Fruit fly (Drosophila melanogaster) whole organism, embryonic: ENCODE measurements around the gene PpV.
A peak's percentile ranks its signal among the peaks of the same experiment; 100 is the strongest.

ENCODE experiments used
- CG12942 ChIP-seq: fragments of 200-800 bp; sonication (Bioruptor generic); optimal IDR thresholded peaks from 3 replicates; lab custom pipeline; 2016; ENCODE audit warnings: missing biosample characterization, missing genetic modification characterization
- CG14667 ChIP-seq: fragments of 200-800 bp; sonication (Bioruptor generic); IDR thresholded peaks from 2 replicates; pipeline ENCODE4 v1.3.6; 2022; ENCODE audit warnings: missing biosample characterization, missing genetic modification characterization
- CG14965 ChIP-seq: fragments of 200-800 bp; sonication (Bioruptor generic); optimal IDR thresholded peaks from 2 replicates; lab custom pipeline; 2016; ENCODE audit warnings: missing biosample characterization, missing genetic modification characterization, borderline replicate concordance
- CG15011 ChIP-seq: fragments of 200-800 bp; sonication (Bioruptor generic); optimal IDR thresholded peaks from 3 replicates; lab custom pipeline; 2018; ENCODE audit warnings: missing biosample characterization, mild to moderate bottlenecking, missing genetic modification characterization
- CG1603 ChIP-seq: fragments of 200-800 bp; sonication (Bioruptor generic); optimal IDR thresholded peaks from 2 replicates; lab custom pipeline; 2019; ENCODE audit warnings: missing biosample characterization, mild to moderate bottlenecking, missing genetic modification characterization, moderate library complexity
- CG1647 ChIP-seq: fragments of 200-800 bp; sonication (Bioruptor generic); optimal IDR thresholded peaks from 3 replicates; lab custom pipeline; 2016; ENCODE audit warnings: missing biosample characterization, missing genetic modification characterization
- CG16863 ChIP-seq: fragments of 200-800 bp; sonication (Bioruptor generic); optimal IDR thresholded peaks from 3 replicates; lab custom pipeline; 2016; ENCODE audit warnings: missing biosample characterization, missing genetic modification characterization
- CG17612 ChIP-seq: fragments of 200-800 bp; sonication (Bioruptor generic); IDR thresholded peaks from 2 replicates; pipeline ENCODE4 v1.3.6; 2022; ENCODE audit warnings: missing biosample characterization, missing genetic modification characterization
- CG18764 ChIP-seq: fragments of 200-800 bp; sonication (Bioruptor generic); optimal IDR thresholded peaks from 3 replicates; lab custom pipeline; 2016; ENCODE audit warnings: missing biosample characterization, missing genetic modification characterization
- CG34422 ChIP-seq: fragments of 200-800 bp; sonication (Bioruptor generic); IDR thresholded peaks from 3 replicates; pipeline ENCODE4 v1.3.6; 2022; ENCODE audit warnings: missing biosample characterization, missing genetic modification characterization
- CG4404 ChIP-seq: fragments of 200-800 bp; sonication (Bioruptor generic); IDR thresholded peaks from 2 replicates; pipeline ENCODE4 v1.3.6; 2022; ENCODE audit warnings: missing biosample characterization, missing genetic modification characterization
- CG5180 ChIP-seq: fragments of 200-800 bp; sonication (Bioruptor generic); optimal IDR thresholded peaks from 3 replicates; lab custom pipeline; 2017; ENCODE audit warnings: missing biosample characterization, missing genetic modification characterization, mild to moderate bottlenecking, moderate library complexity, missing genetic modification reagents
- CG5953 ChIP-seq: fragments of 200-800 bp; sonication (Bioruptor generic); IDR thresholded peaks from 2 replicates; pipeline ENCODE4 v1.3.6; 2022; ENCODE audit warnings: missing biosample characterization, missing genetic modification characterization
- CG6272 ChIP-seq: fragments of 200-800 bp; sonication (Bioruptor generic); IDR thresholded peaks from 2 replicates; pipeline ENCODE4 v1.3.6; 2022; ENCODE audit warnings: missing biosample characterization, missing genetic modification characterization
- CG7357 ChIP-seq: fragments of 200-800 bp; sonication (Bioruptor generic); IDR thresholded peaks from 3 replicates; pipeline ENCODE4 v1.3.6; 2022; ENCODE audit warnings: missing biosample characterization, missing genetic modification characterization
- CG7372 ChIP-seq: fragments of 200-800 bp; sonication (Bioruptor generic); IDR thresholded peaks from 2 replicates; pipeline ENCODE4 v1.3.6; 2022; ENCODE audit warnings: missing biosample characterization, missing genetic modification characterization
- CG7987 ChIP-seq: fragments of 200-800 bp; sonication (Bioruptor generic); optimal IDR thresholded peaks from 2 replicates; lab custom pipeline; 2018; ENCODE audit warnings: missing biosample characterization, mild to moderate bottlenecking, missing genetic modification characterization, moderate library complexity
- CG9797 ChIP-seq: fragments of 200-800 bp; sonication (Bioruptor generic); optimal IDR thresholded peaks from 3 replicates; lab custom pipeline; 2018; ENCODE audit warnings: missing biosample characterization, mild to moderate bottlenecking, missing genetic modification characterization
- D19A ChIP-seq: fragments of 200-800 bp; optimal IDR thresholded peaks from 3 replicates; lab custom pipeline; 2019; ENCODE audit warnings: missing biosample characterization, mild to moderate bottlenecking, missing genetic modification characterization, moderate library complexity
- Dek ChIP-seq: fragments of 200-800 bp; sonication (Bioruptor generic); optimal IDR thresholded peaks from 3 replicates; lab custom pipeline; 2019; ENCODE audit warnings: missing biosample characterization, mild to moderate bottlenecking, missing genetic modification characterization, moderate library complexity
- Dref ChIP-seq: fragments of 200-800 bp; sonication (Bioruptor generic); IDR thresholded peaks from 2 replicates; pipeline ENCODE4 v1.3.6; 2022; ENCODE audit warnings: missing biosample characterization, missing genetic modification characterization
- E2f2 ChIP-seq: fragments of 200-800 bp; sonication (Bioruptor generic); IDR thresholded peaks from 2 replicates; pipeline ENCODE4 v1.3.6; 2022; ENCODE audit warnings: missing biosample characterization, missing genetic modification characterization
- Fer1 ChIP-seq: fragments of 200-800 bp; sonication (Bioruptor generic); optimal IDR thresholded peaks from 2 replicates; lab custom pipeline; 2017; ENCODE audit warnings: missing biosample characterization, mild to moderate bottlenecking, missing genetic modification characterization
- Hsf ChIP-seq: fragments of 200-800 bp; sonication (Bioruptor generic); optimal IDR thresholded peaks from 3 replicates; lab custom pipeline; 2016; ENCODE audit warnings: missing biosample characterization, missing genetic modification characterization
- NK7.1 ChIP-seq: fragments of 200-800 bp; sonication (Bioruptor generic); optimal IDR thresholded peaks from 3 replicates; lab custom pipeline; 2016; ENCODE audit warnings: missing biosample characterization, missing genetic modification characterization
- Poxn ChIP-seq: fragments of 200-800 bp; sonication (Bioruptor generic); IDR thresholded peaks from 2 replicates; pipeline ENCODE4 v1.3.6; 2022; ENCODE audit warnings: missing biosample characterization, missing genetic modification characterization
- Spps ChIP-seq: fragments of 200-800 bp; sonication (Bioruptor generic); optimal IDR thresholded peaks from 2 replicates; lab custom pipeline; 2018; ENCODE audit warnings: missing biosample characterization, mild to moderate bottlenecking, missing genetic modification characterization
- ab ChIP-seq: fragments of 200-800 bp; sonication (Bioruptor generic); optimal IDR thresholded peaks from 2 replicates; lab custom pipeline; 2016; ENCODE audit warnings: missing biosample characterization, missing genetic modification characterization
- ap ChIP-seq: fragments of 200-800 bp; sonication (Bioruptor generic); IDR thresholded peaks from 2 replicates; pipeline ENCODE4 v1.3.6; 2022; ENCODE audit warnings: missing biosample characterization, missing genetic modification characterization
- ato ChIP-seq: fragments of 200-800 bp; sonication (Bioruptor generic); IDR thresholded peaks from 2 replicates; pipeline ENCODE4 v1.3.6; 2022; ENCODE audit warnings: missing biosample characterization, missing genetic modification characterization; ENCODE audit not compliant: partially characterized antibody
- bab2 ChIP-seq: fragments of 200-800 bp; sonication (Bioruptor generic); optimal IDR thresholded peaks from 2 replicates; lab custom pipeline; 2016; ENCODE audit warnings: missing biosample characterization, missing genetic modification characterization
- bigmax ChIP-seq: fragments of 200-800 bp; sonication (Bioruptor generic); optimal IDR thresholded peaks from 2 replicates; lab custom pipeline; 2018; ENCODE audit warnings: missing biosample characterization, mild to moderate bottlenecking, missing genetic modification characterization
- btn ChIP-seq: fragments of 200-800 bp; sonication (Bioruptor generic); optimal IDR thresholded peaks from 2 replicates; lab custom pipeline; 2016; ENCODE audit warnings: missing biosample characterization, missing genetic modification characterization
- chn ChIP-seq: fragments of 200-800 bp; sonication (Bioruptor generic); optimal IDR thresholded peaks from 2 replicates; lab custom pipeline; 2016; ENCODE audit warnings: missing biosample characterization, missing genetic modification characterization
- exex ChIP-seq: fragments of 200-800 bp; sonication (Bioruptor generic); optimal IDR thresholded peaks from 4 replicates; lab custom pipeline; 2018; ENCODE audit warnings: missing biosample characterization, mild to moderate bottlenecking, missing genetic modification characterization, moderate library complexity
- gcm ChIP-seq: fragments of 200-800 bp; sonication (Bioruptor generic); optimal IDR thresholded peaks from 2 replicates; lab custom pipeline; 2019; ENCODE audit warnings: missing biosample characterization, mild to moderate bottlenecking, missing genetic modification characterization, moderate library complexity
- insv ChIP-seq, 2 experiments: fragments of 200-800 bp; sonication (Bioruptor generic); optimal IDR thresholded peaks; 3 replicates each; lab custom pipeline; 2016 to 2018; ENCODE audit warnings: missing biosample characterization in 2 of 2, missing genetic modification characterization in 2 of 2
- klu ChIP-seq: fragments of 200-800 bp; sonication (Bioruptor generic); IDR thresholded peaks from 2 replicates; pipeline ENCODE4 v1.3.6; 2022; ENCODE audit warnings: missing biosample characterization, missing genetic modification characterization
- lab ChIP-seq: fragments of 200-800 bp; sonication (Bioruptor generic); optimal IDR thresholded peaks from 3 replicates; lab custom pipeline; 2017; ENCODE audit warnings: missing biosample characterization, missing genetic modification characterization, mild to moderate bottlenecking, moderate library complexity, missing genetic modification reagents
- lilli ChIP-seq: fragments of 200-800 bp; sonication (Bioruptor generic); optimal IDR thresholded peaks from 3 replicates; lab custom pipeline; 2016; ENCODE audit warnings: missing biosample characterization, missing genetic modification characterization
- nau ChIP-seq: fragments of 200-800 bp; sonication (Bioruptor generic); optimal IDR thresholded peaks from 3 replicates; lab custom pipeline; 2017; ENCODE audit warnings: missing biosample characterization, mild to moderate bottlenecking, missing genetic modification characterization, missing genetic modification reagents
- nmo ChIP-seq: fragments of 200-800 bp; sonication (Bioruptor generic); optimal IDR thresholded peaks from 2 replicates; lab custom pipeline; 2018; ENCODE audit warnings: missing biosample characterization, mild to moderate bottlenecking, missing genetic modification characterization, moderate library complexity
- pb ChIP-seq: fragments of 200-800 bp; sonication (Bioruptor generic); optimal IDR thresholded peaks from 3 replicates; lab custom pipeline; 2016; ENCODE audit warnings: missing biosample characterization, missing genetic modification characterization
- scrt ChIP-seq: fragments of 200-800 bp; sonication (Bioruptor generic); optimal IDR thresholded peaks from 2 replicates; lab custom pipeline; 2018; ENCODE audit warnings: missing biosample characterization, mild to moderate bottlenecking, missing genetic modification characterization, moderate library complexity
- sd ChIP-seq: fragments of 200-800 bp; sonication (Bioruptor generic); optimal IDR thresholded peaks from 3 replicates; lab custom pipeline; 2018; ENCODE audit warnings: missing biosample characterization, mild to moderate bottlenecking, missing genetic modification characterization, moderate library complexity
- sqz ChIP-seq: fragments of 200-800 bp; sonication (Bioruptor generic); optimal IDR thresholded peaks from 3 replicates; lab custom pipeline; 2018; ENCODE audit warnings: missing biosample characterization, mild to moderate bottlenecking, missing genetic modification characterization
- ttk ChIP-seq: fragments of 200-800 bp; sonication (Bioruptor generic); IDR thresholded peaks from 2 replicates; pipeline ENCODE4 v2.1.2; 2022; ENCODE audit warnings: missing biosample characterization, missing genetic modification characterization
- twi ChIP-seq: fragments of 200-800 bp; optimal IDR thresholded peaks from 2 replicates; lab custom pipeline; 2019; ENCODE audit warnings: missing biosample characterization, mild to moderate bottlenecking, missing genetic modification characterization, moderate library complexity
- yki ChIP-seq: fragments of >200 bp; optimal IDR thresholded peaks from 3 replicates; lab custom pipeline; 2018
- zen ChIP-seq: fragments of 200-800 bp; sonication (Bioruptor generic); optimal IDR thresholded peaks from 3 replicates; lab custom pipeline; 2018; ENCODE audit warnings: missing biosample characterization, mild to moderate bottlenecking, missing genetic modification characterization, moderate library complexity
- zf30C ChIP-seq: fragments of 200-800 bp; sonication (Bioruptor generic); optimal IDR thresholded peaks from 3 replicates; lab custom pipeline; 2018; ENCODE audit warnings: missing biosample characterization, mild to moderate bottlenecking, missing genetic modification characterization
- zfh1 ChIP-seq: fragments of 200-800 bp; sonication (Bioruptor generic); IDR thresholded peaks from 3 replicates; pipeline ENCODE4 v1.3.6; 2022; ENCODE audit warnings: missing biosample characterization, missing genetic modification characterization

PpV gene

dm6 chrX:6353613-6353986 lies 19.1 kb downstream of the PpV start (continued):
- TF ChIP-seq CG7357 (GFP tag; lab: Robert Waterston, UW) (peak; percentile 69), CG6272 (GFP tag; lab: Robert Waterston, UW) (peak; percentile 60; the same call in 1 of the 2 replicates), CG1603 (tag; lab: Kevin White, UChicago) (peak; percentile 66), lilli (GFP tag; lab: Kevin White, UChicago) (peak; percentile 44), CG16863 (GFP tag; lab: Kevin White, UChicago) (no peak), CG7987 (GFP tag; lab: Kevin White, UChicago) (no peak), CG4404 (GFP tag; lab: Robert Waterston, UW) (peak; percentile 72), bigmax (GFP tag; lab: Kevin White, UChicago) (no peak), sqz (GFP tag; lab: Kevin White, UChicago) (peak; percentile 84), ab (GFP tag; lab: Kevin White, UChicago) (no peak), yki (lab: Kevin White, UChicago) (no peak), zfh1 (GFP tag; lab: Robert Waterston, UW) (peak; percentile 75), nmo (GFP tag; lab: Kevin White, UChicago) (peak; percentile 94), chn (GFP tag; lab: Kevin White, UChicago) (no peak), scrt (GFP tag; lab: Kevin White, UChicago) (peak; percentile 77), CG5953 (GFP tag; lab: Robert Waterston, UW) (peak; percentile 76), CG17612 (GFP tag; lab: Robert Waterston, UW) (peak; percentile 60; the same call in 1 of the 2 replicates), gcm (GFP tag; lab: Kevin White, UChicago) (peak; percentile 83), lab (GFP tag; lab: Kevin White, UChicago) (peak; percentile 91), CG1647 (GFP tag; lab: Kevin White, UChicago) (no peak), pb (GFP tag; lab: Kevin White, UChicago) (no peak), Hsf (GFP tag; lab: Kevin White, UChicago) (peak; percentile 72), ap (GFP tag; lab: Robert Waterston, UW) (peak; percentile 69), exex (peak; percentile 60), CG9797 (GFP tag; lab: Kevin White, UChicago) (no peak), insv (GFP tag; optimal IDR thresholded peaks at IDR 0.05; lab: Kevin White, UChicago) (peak in 1 of 2 experiments; percentile 74), Spps (peak; percentile 77), bab2 (GFP tag; lab: Kevin White, UChicago) (no peak), D19A (tag; lab: Kevin White, UChicago) (peak; percentile 84), zf30C (peak; percentile 86), Dref (GFP tag; lab: Robert Waterston, UW) (no peak), ttk (GFP tag; lab: Robert Waterston, UW) (peak; percentile 71), btn (GFP tag; lab: Kevin White, UChicago) (no peak), ato (no peak), NK7.1 (GFP tag; lab: Kevin White, UChicago) (no peak), nau (GFP tag; lab: Kevin White, UChicago) (peak; percentile 79), klu (GFP tag; lab: Robert Waterston, UW) (peak; percentile 77), Fer1 (GFP tag; lab: Kevin White, UChicago) (peak; percentile 93), twi (tag; lab: Kevin White, UChicago) (peak; percentile 78), CG18764 (GFP tag; lab: Kevin White, UChicago) (peak; percentile 76), CG15011 (peak; percentile 85), CG5180 (GFP tag; lab: Kevin White, UChicago) (peak; percentile 79), CG34422 (GFP tag; lab: Robert Waterston, UW) (peak; percentile 85), zen (tag; lab: Kevin White, UChicago) (peak; percentile 76), Dek (peak; percentile 89), CG14667 (GFP tag; lab: Robert Waterston, UW) (peak; percentile 42; the same call in 1 of the 2 replicates), CG7372 (GFP tag; lab: Robert Waterston, UW) (peak; percentile 75), CG12942 (GFP tag; lab: Kevin White, UChicago) (peak; percentile 63), Poxn (GFP tag; lab: Robert Waterston, UW) (peak; percentile 48; the same call in 1 of the 2 replicates), sd (tag; lab: Kevin White, UChicago) (peak; percentile 78), CG14965 (GFP tag; lab: Kevin White, UChicago) (no peak), E2f2 (GFP tag; lab: Robert Waterston, UW) (peak; percentile 61; the same call in 1 of the 2 replicates)
